Worm (Caenorhabditis elegans): ENCODE measurements around the gene fbxa-26.

Gene fbxa-26

ce11 chrIII:1307333-1307732 lies 35.0 kb downstream of the fbxa-26 start:
- TF ChIP-seq unc-62 (GFP tag; optimal IDR thresholded peaks at IDR 0.05), result no peak

ce11 chrIII:1303414-1303813 lies 38.9 kb downstream of the fbxa-26 start, which contains the start of gene fbxa-75:
Gene fbxa-75 (plus strand): TSS chrIII:1303714.
- TF ChIP-seq unc-62 (GFP tag; optimal IDR thresholded peaks at IDR 0.05), result no peak

- no peak for TF ChIP-seq unc-62 (GFP tag; optimal IDR thresholded peaks at IDR 0.05)
Observed at ce11 chrIII:1297604-1298003, 44.7 kb downstream of the fbxa-26 start, which contains the start of gene fbxa-28. Gene fbxa-28 (plus strand): TSS chrIII:1297904.

- no peak for TF ChIP-seq unc-62 (GFP tag; optimal IDR thresholded peaks at IDR 0.05)
Observed at ce11 chrIII:1295149-1295716, 47.1 kb downstream of the fbxa-26 start, which contains the start of gene fbxa-35. Gene fbxa-35 (plus strand): TSS chrIII:1295666.

- no peak for TF ChIP-seq unc-62 (GFP tag; optimal IDR thresholded peaks at IDR 0.05)
Observed at ce11 chrIII:1293135-1293534, 49.2 kb downstream of the fbxa-26 start, which contains the start of gene fbxa-36. Gene fbxa-36 (minus strand): TSS chrIII:1293235.

Measured in whole organism, dauer.